Fruit fly (Drosophila melanogaster): ENCODE results near the gene CG42353.

CG42353 gene

dm6 chrX:16104738-16105426, at the start of gene CG42353, which contains the start of gene CG42354 (continued):
- TF ChIP-seq dm (GFP tag; optimal IDR thresholded peaks at IDR 0.05) = peak; percentile 88
- peak; percentile 98 for TF ChIP-seq CG10979 (tag; optimal IDR thresholded peaks at IDR 0.05)
- TF ChIP-seq fd64A (GFP tag; optimal IDR thresholded peaks at IDR 0.05) = peak; percentile 90
- peak; percentile 83 for TF ChIP-seq ab (GFP tag; optimal IDR thresholded peaks at IDR 0.05)
- TF ChIP-seq Meics (GFP tag; optimal IDR thresholded peaks at IDR 0.05) = peak; percentile 96
- peak; percentile 79 for TF ChIP-seq rib (GFP tag; IDR thresholded peaks at IDR 0.05)
- peak; percentile 84 for TF ChIP-seq CG11560 (tag; IDR thresholded peaks at IDR 0.05)
- TF ChIP-seq Bdp1 (GFP tag; optimal IDR thresholded peaks at IDR 0.05) = peak; percentile 92
- TF ChIP-seq Hmx (GFP tag; optimal IDR thresholded peaks at IDR 0.05) = peak; percentile 65
- TF ChIP-seq ewg (GFP tag; optimal IDR thresholded peaks at IDR 0.05) = peak; percentile 92
- TF ChIP-seq fu2 (GFP tag; optimal IDR thresholded peaks at IDR 0.05) = peak; percentile 92
- peak; percentile 86 for TF ChIP-seq run (tag; optimal IDR thresholded peaks at IDR 0.05)
- TF ChIP-seq Antp (GFP tag; optimal IDR thresholded peaks at IDR 0.05) = peak; percentile 67
- TF ChIP-seq CG3838 (GFP tag; optimal IDR thresholded peaks at IDR 0.05) = peak; percentile 89
- TF ChIP-seq Gsc (GFP tag; IDR thresholded peaks at IDR 0.05) = peak; percentile 91
- TF ChIP-seq Ets97D (GFP tag; optimal IDR thresholded peaks at IDR 0.05) = peak; percentile 86
- TF ChIP-seq dmrt11E (tag; optimal IDR thresholded peaks at IDR 0.05) = peak; percentile 99
- TF ChIP-seq CG4328 (GFP tag; optimal IDR thresholded peaks at IDR 0.05) = peak; percentile 93
- peak; percentile 76 for TF ChIP-seq Adf1 (GFP tag; IDR thresholded peaks at IDR 0.05)
- TF ChIP-seq gfzf (GFP tag; optimal IDR thresholded peaks at IDR 0.05) = no peak
- TF ChIP-seq CG12391 (tag; optimal IDR thresholded peaks at IDR 0.05) = peak; percentile 98
- peak; percentile 96 for TF ChIP-seq CG4424 (GFP tag; optimal IDR thresholded peaks at IDR 0.05)
- TF ChIP-seq toy (GFP tag; IDR thresholded peaks at IDR 0.05) = peak; percentile 85
- TF ChIP-seq CG3726 (GFP tag; IDR thresholded peaks at IDR 0.05) = peak; percentile 91
- TF ChIP-seq CG15696 (tag; optimal IDR thresholded peaks at IDR 0.05) = peak; percentile 97
- TF ChIP-seq bsh (GFP tag; optimal IDR thresholded peaks at IDR 0.05) = peak; percentile 94 to 97
- peak; percentile 54 for TF ChIP-seq CG15479 (GFP tag; optimal IDR thresholded peaks at IDR 0.05)
- TF ChIP-seq grn (GFP tag; optimal IDR thresholded peaks at IDR 0.05) = peak; percentile 18
- TF ChIP-seq CG10431 (GFP tag; optimal IDR thresholded peaks at IDR 0.05) = peak; percentile 85
- peak; percentile 94 for TF ChIP-seq CG11504 (tag; optimal IDR thresholded peaks at IDR 0.05)
- TF ChIP-seq klu (GFP tag; IDR thresholded peaks at IDR 0.05) = peak; percentile 90
- TF ChIP-seq CG9215 (GFP tag; IDR thresholded peaks at IDR 0.05) = peak; percentile 93
- TF ChIP-seq Mes4 (GFP tag; optimal IDR thresholded peaks at IDR 0.05) = peak; percentile 90
- peak; percentile 73; the same call in 1 of the 2 replicates for TF ChIP-seq bowl (GFP tag; IDR thresholded peaks at IDR 0.05)
- TF ChIP-seq her (GFP tag; optimal IDR thresholded peaks at IDR 0.05) = peak; percentile 86
- peak; percentile 92 for TF ChIP-seq H15 (GFP tag; IDR thresholded peaks at IDR 0.05)
- TF ChIP-seq CG10366 (GFP tag; IDR thresholded peaks at IDR 0.05) = peak; percentile 92
- peak; percentile 90 for TF ChIP-seq Awh (GFP tag; IDR thresholded peaks at IDR 0.05)
- TF ChIP-seq Atf-2 (GFP tag; optimal IDR thresholded peaks at IDR 0.05) = peak; percentile 93
- peak; percentile 15 for TF ChIP-seq BEAF-32 (GFP tag; optimal IDR thresholded peaks at IDR 0.05)
- peak; percentile 97 for TF ChIP-seq unpg (GFP tag; optimal IDR thresholded peaks at IDR 0.05)
- peak; percentile 94 for TF ChIP-seq Aef1 (GFP tag; IDR thresholded peaks at IDR 0.05)
- TF ChIP-seq CG31224 (GFP tag; IDR thresholded peaks at IDR 0.05) = peak; percentile 92
- TF ChIP-seq gro (GFP tag; optimal IDR thresholded peaks at IDR 0.05) = peak; percentile 46
- TF ChIP-seq Hand (GFP tag; optimal IDR thresholded peaks at IDR 0.05) = peak; percentile 91
- TF ChIP-seq Nf-YC (tag; optimal IDR thresholded peaks at IDR 0.05) = peak; percentile 86
- no peak for TF ChIP-seq Trl (optimal IDR thresholded peaks at IDR 0.05)
- peak; percentile 46 for TF ChIP-seq Trl (GFP tag; optimal IDR thresholded peaks at IDR 0.05)
- peak; percentile 90 for TF ChIP-seq scrt (GFP tag; optimal IDR thresholded peaks at IDR 0.05)
- TF ChIP-seq ATbp (GFP tag; optimal IDR thresholded peaks at IDR 0.05) = peak; percentile 93
